Worm (Caenorhabditis elegans): ENCODE data around the gene T08G5.1.
A peak's percentile ranks its signal among the peaks of the same experiment; 100 is the strongest.
"Not testable (repeated sequence)": the region's sequence is repeated elsewhere in the genome, so short reads cannot be mapped to it uniquely, and the experiment has no call there.

The T08G5.1 gene

ce11 chrV:14033649-14034048 lies 15.1 kb downstream of the T08G5.1 start, which contains the start of gene ins-10:
Gene ins-10, plus strand, starts transcription at chrV:14033949.
- TF ChIP-seq nhr-28 (tag; optimal IDR thresholded peaks at IDR 0.05) (no peak), nhr-19 (GFP tag; conservative IDR thresholded peaks at IDR 0.05) (no peak), hlh-17 (GFP tag; optimal IDR thresholded peaks at IDR 0.05; ENCODE audit: borderline replicate concordance) (no peak), swsn-7 (tag; optimal IDR thresholded peaks at IDR 0.05) (no peak), jun-1 (tag; optimal IDR thresholded peaks at IDR 0.05) (no peak), aly-2 (tag; optimal IDR thresholded peaks at IDR 0.05) (no peak), fkh-4 (tag; optimal IDR thresholded peaks at IDR 0.05; ENCODE audit: borderline replicate concordance) (no peak), alr-1 (tag; optimal IDR thresholded peaks at IDR 0.05; ENCODE audit: borderline replicate concordance) (no peak), elt-3 (tag; optimal IDR thresholded peaks at IDR 0.05) (no peak), efl-1 (optimal IDR thresholded peaks at IDR 0.05) (no peak), efl-1 (GFP tag; optimal IDR thresholded peaks at IDR 0.05 in 1 of 2) (no peak), nhr-90 (tag; optimal IDR thresholded peaks at IDR 0.05; ENCODE audit: poor library complexity) (no peak), zip-4 (GFP tag; optimal IDR thresholded peaks at IDR 0.05) (no peak)

- TF ChIP-seq dpl-1 (GFP tag; optimal IDR thresholded peaks at IDR 0.05): peak; percentile 38 to 58 (median 39)
- peak; percentile 31 to 62 for TF ChIP-seq efl-1 (optimal IDR thresholded peaks at IDR 0.05)
- TF ChIP-seq efl-1 (GFP tag; optimal IDR thresholded peaks at IDR 0.05 in 1 of 2): peak; percentile 58 to 96
- peak; percentile 31 for TF ChIP-seq snu-23 (GFP tag; optimal IDR thresholded peaks at IDR 0.05)
- TF ChIP-seq nhr-71 (tag; optimal IDR thresholded peaks at IDR 0.05): peak; percentile 72
- TF ChIP-seq pax-3 (tag; optimal IDR thresholded peaks at IDR 0.05): peak; percentile 65
- peak; percentile 16 for TF ChIP-seq fkh-8 (tag; optimal IDR thresholded peaks at IDR 0.05)
- TF ChIP-seq nhr-19 (GFP tag; conservative IDR thresholded peaks at IDR 0.05): peak; percentile 97
- TF ChIP-seq rnt-1 (tag; optimal IDR thresholded peaks at IDR 0.05): peak; percentile 73
- peak; percentile 79 for TF ChIP-seq nhr-85 (tag)
- TF ChIP-seq swsn-7 (tag; optimal IDR thresholded peaks at IDR 0.05): peak; percentile 44
- TF ChIP-seq lir-3 (tag; optimal IDR thresholded peaks at IDR 0.05; ENCODE audit: poor library complexity): peak; percentile 39
- TF ChIP-seq ztf-11 (tag; optimal IDR thresholded peaks at IDR 0.05): peak in 1 of 2 experiments; percentile 3
- peak; percentile 31 for TF ChIP-seq dsc-1 (tag; optimal IDR thresholded peaks at IDR 0.05)
- TF ChIP-seq lin-14 (GFP tag; optimal IDR thresholded peaks at IDR 0.05): peak; percentile 67
- peak; percentile 71 for TF ChIP-seq nhr-47 (tag; optimal IDR thresholded peaks at IDR 0.05)
- TF ChIP-seq nhr-90 (tag; optimal IDR thresholded peaks at IDR 0.05; ENCODE audit: poor library complexity): peak; percentile 29
- peak; percentile 68 for TF ChIP-seq unc-98 (GFP tag; IDR thresholded peaks at IDR 0.05)
- TF ChIP-seq mab-9 (GFP tag; IDR thresholded peaks at IDR 0.05): peak; percentile 91
- TF ChIP-seq lin-35 (GFP tag; optimal IDR thresholded peaks at IDR 0.05): peak in 1 of 2 experiments; percentile 48
- TF ChIP-seq unc-86 (tag; optimal IDR thresholded peaks at IDR 0.05): peak; percentile 15
- TF ChIP-seq isw-1 (GFP tag; IDR thresholded peaks at IDR 0.05): peak; percentile 96
- peak; percentile 37 for TF ChIP-seq nhr-20 (tag; optimal IDR thresholded peaks at IDR 0.05)
- TF ChIP-seq xbp-1 (tag; optimal IDR thresholded peaks at IDR 0.05): peak; percentile 31
- peak; percentile 96 for TF ChIP-seq grh-1 (GFP tag; IDR thresholded peaks at IDR 0.05)
- TF ChIP-seq ceh-88 (GFP tag; IDR thresholded peaks at IDR 0.05): peak; percentile 95
- peak; percentile 35 for TF ChIP-seq tbx-2 (tag; optimal IDR thresholded peaks at IDR 0.05)
Measured at ce11 chrV:14038328-14039084, 19.9 kb downstream of the T08G5.1 start, which contains the start of gene vps-39. Gene vps-39, minus strand, starts transcription at chrV:14038378.

- TF ChIP-seq nhr-20 (tag; optimal IDR thresholded peaks at IDR 0.05); ces-1 (GFP tag; optimal IDR thresholded peaks at IDR 0.05); Y116A8C.19 (tag; optimal IDR thresholded peaks at IDR 0.05; ENCODE audit: borderline replicate concordance): not testable (repeated sequence)
Measured at ce11 chrV:14049274-14049673, 30.7 kb downstream of the T08G5.1 start, which contains the start of gene F58D12.1. Gene F58D12.1, plus strand, starts transcription at chrV:14049574.
